Fruit fly (Drosophila melanogaster): Measurements from ENCODE around the gene CG6462.

The CG6462 gene

dm6 chr3L:6070119-6070518 lies 33.2 kb downstream of the CG6462 start:
- TF ChIP-seq CG12769 (tag; optimal IDR thresholded peaks at IDR 0.05) (no peak), Abd-B (GFP tag; optimal IDR thresholded peaks at IDR 0.05) (no peak), dmrt99B (tag; optimal IDR thresholded peaks at IDR 0.05) (no peak), CG2889 (GFP tag; IDR thresholded peaks at IDR 0.05) (no peak), knrl (GFP tag; IDR thresholded peaks at IDR 0.05; ENCODE audit: partially characterized antibody) (no peak), ham (GFP tag; IDR thresholded peaks at IDR 0.05) (no peak), grn (GFP tag; optimal IDR thresholded peaks at IDR 0.05) (peak; percentile 73), CTCF (GFP tag; optimal IDR thresholded peaks at IDR 0.05) (no peak), CG3726 (GFP tag; IDR thresholded peaks at IDR 0.05) (no peak), Deaf1 (tag; optimal IDR thresholded peaks at IDR 0.05) (no peak), Hr78 (GFP tag; optimal IDR thresholded peaks at IDR 0.05) (peak in 1 of 2 experiments; percentile 56), odd (GFP tag; optimal IDR thresholded peaks at IDR 0.05) (no peak), CG4730 (GFP tag; IDR thresholded peaks at IDR 0.05) (no peak), CG4617 (GFP tag; optimal IDR thresholded peaks at IDR 0.05; ENCODE audit: borderline replicate concordance) (no peak)

- TF ChIP-seq Hr78 (GFP tag; optimal IDR thresholded peaks at IDR 0.05): no peak
- peak; percentile 26 for TF ChIP-seq Ssrp (tag; optimal IDR thresholded peaks at IDR 0.05)
- peak; percentile 51 for TF ChIP-seq ash1 (GFP tag; optimal IDR thresholded peaks at IDR 0.05)
- no peak for TF ChIP-seq nerfin-2 (GFP tag; IDR thresholded peaks at IDR 0.05; ENCODE audit: partially characterized antibody)
- TF ChIP-seq br (optimal IDR thresholded peaks at IDR 0.05): no peak
- peak; percentile 71 for TF ChIP-seq dati (GFP tag; IDR thresholded peaks at IDR 0.05)
- TF ChIP-seq hkb (optimal IDR thresholded peaks at IDR 0.05): no peak
- TF ChIP-seq hkb (GFP tag; IDR thresholded peaks at IDR 0.05): peak; percentile 51
- peak; percentile 80 for TF ChIP-seq sob (GFP tag; IDR thresholded peaks at IDR 0.05)
- TF ChIP-seq CG4854 (GFP tag; optimal IDR thresholded peaks at IDR 0.05): peak; percentile 35
- peak; percentile 42 for TF ChIP-seq repo (GFP tag; optimal IDR thresholded peaks at IDR 0.05)
- TF ChIP-seq stwl (tag; optimal IDR thresholded peaks at IDR 0.05): peak; percentile 73
- TF ChIP-seq Oli (tag; optimal IDR thresholded peaks at IDR 0.05): peak; percentile 37
- TF ChIP-seq cg (GFP tag; optimal IDR thresholded peaks at IDR 0.05): no peak
- TF ChIP-seq CG16779 (GFP tag; IDR thresholded peaks at IDR 0.05): no peak
- TF ChIP-seq Nf-YB (GFP tag; optimal IDR thresholded peaks at IDR 0.05): no peak
- peak; percentile 38 for TF ChIP-seq lbe (GFP tag; optimal IDR thresholded peaks at IDR 0.05)
- peak; percentile 21 for TF ChIP-seq Dek (tag; optimal IDR thresholded peaks at IDR 0.05)
- TF ChIP-seq Stat92E (GFP tag; optimal IDR thresholded peaks at IDR 0.05): no peak
- TF ChIP-seq CG32767 (GFP tag; IDR thresholded peaks at IDR 0.05): no peak
- TF ChIP-seq vnd (GFP tag; IDR thresholded peaks at IDR 0.05; ENCODE audit: partially characterized antibody): no peak
- no peak for TF ChIP-seq Hr39 (optimal IDR thresholded peaks at IDR 0.05)
- peak in 1 of 2 experiments; percentile 13 for TF ChIP-seq crp (GFP tag; optimal IDR thresholded peaks at IDR 0.05)
- peak; percentile 58 for TF ChIP-seq CG9932 (GFP tag; IDR thresholded peaks at IDR 0.05)
- TF ChIP-seq Hey (tag; optimal IDR thresholded peaks at IDR 0.05): no peak
- peak; percentile 64 for TF ChIP-seq CG12104 (GFP tag; optimal IDR thresholded peaks at IDR 0.05)
- no peak for TF ChIP-seq HmgD (GFP tag; optimal IDR thresholded peaks at IDR 0.05)
- no peak for TF ChIP-seq Bgb (GFP tag; IDR thresholded peaks at IDR 0.05; ENCODE audit: partially characterized antibody)
- TF ChIP-seq row (GFP tag; IDR thresholded peaks at IDR 0.05): 0 out of 3 replicates have a peak, but pooled peaks have one; percentile 18
- TF ChIP-seq Dip2 (GFP tag; IDR thresholded peaks at IDR 0.05): no peak
- peak; percentile 47; the same call in 1 of the 2 replicates for TF ChIP-seq Nf-YA (GFP tag; IDR thresholded peaks at IDR 0.05)
- TF ChIP-seq Drgx (GFP tag; IDR thresholded peaks at IDR 0.05): no peak
- TF ChIP-seq CG30403 (GFP tag; optimal IDR thresholded peaks at IDR 0.05): peak; percentile 26
- TF ChIP-seq CG6272 (GFP tag; IDR thresholded peaks at IDR 0.05): peak; percentile 72
- peak; percentile 40 for TF ChIP-seq disco-r (GFP tag; optimal IDR thresholded peaks at IDR 0.05)
- TF ChIP-seq D19B (GFP tag; optimal IDR thresholded peaks at IDR 0.05): peak; percentile 69
- no peak for TF ChIP-seq CG4282 (GFP tag; optimal IDR thresholded peaks at IDR 0.05)
These were observed 34.7 kb downstream of the CG6462 start, which contains the start of gene CG6602 for dm6 chr3L:6071454-6072189. Gene CG6602, plus strand, starts transcription at chr3L:6072139.
